Fruit fly (Drosophila melanogaster): Measurements from ENCODE around the gene Cpr11B.

Gene Cpr11B

dm6 chrX:12574666-12575202, 21.8 kb downstream of the Cpr11B start:
- TF ChIP-seq CG8159 (tag; optimal IDR thresholded peaks at IDR 0.05): peak; percentile 85
- peak; percentile 82 for TF ChIP-seq CG9948 (tag; optimal IDR thresholded peaks at IDR 0.05)
- TF ChIP-seq CG34367 (tag; optimal IDR thresholded peaks at IDR 0.05): peak; percentile 93
- peak; percentile 61 for TF ChIP-seq D1 (tag; optimal IDR thresholded peaks at IDR 0.05)
- TF ChIP-seq CG32121 (GFP tag; IDR thresholded peaks at IDR 0.05): peak; percentile 91
- TF ChIP-seq rn (GFP tag; IDR thresholded peaks at IDR 0.05): peak; percentile 76
- TF ChIP-seq CG8301 (tag; optimal IDR thresholded peaks at IDR 0.05): peak; percentile 81
- TF ChIP-seq Pif1A (GFP tag; optimal IDR thresholded peaks at IDR 0.05): peak; percentile 89
- TF ChIP-seq Ets98B (GFP tag; IDR thresholded peaks at IDR 0.05): peak; percentile 91
- TF ChIP-seq CG12605 (GFP tag; IDR thresholded peaks at IDR 0.05): peak; percentile 96
- peak; percentile 95 for TF ChIP-seq CG4496 (GFP tag; IDR thresholded peaks at IDR 0.05)
- peak; percentile 85 for TF ChIP-seq EcR (GFP tag; optimal IDR thresholded peaks at IDR 0.05)
- TF ChIP-seq CG14655 (GFP tag; optimal IDR thresholded peaks at IDR 0.05): peak; percentile 87
- peak; percentile 82 for TF ChIP-seq CG17806 (tag; optimal IDR thresholded peaks at IDR 0.05)
- TF ChIP-seq Pif1B (GFP tag; optimal IDR thresholded peaks at IDR 0.05): peak; percentile 92
- peak; percentile 91 for TF ChIP-seq fd96Ca (GFP tag; IDR thresholded peaks at IDR 0.05)
- peak; percentile 88 for TF ChIP-seq CG15710 (tag; optimal IDR thresholded peaks at IDR 0.05)
- TF ChIP-seq Snoo (tag; optimal IDR thresholded peaks at IDR 0.05): peak; percentile 78
- TF ChIP-seq CG13204 (GFP tag; optimal IDR thresholded peaks at IDR 0.05): peak; percentile 95
- no peak for TF ChIP-seq CG10348 (GFP tag; IDR thresholded peaks at IDR 0.05)
- TF ChIP-seq gl (tag; optimal IDR thresholded peaks at IDR 0.05): peak; percentile 98

- TF ChIP-seq CG32121 (GFP tag; IDR thresholded peaks at IDR 0.05) (no peak), CG12605 (GFP tag; IDR thresholded peaks at IDR 0.05) (no peak), CG17806 (tag; optimal IDR thresholded peaks at IDR 0.05) (peak; percentile 3), Ets98B (GFP tag; IDR thresholded peaks at IDR 0.05) (peak; percentile 7; the same call in 1 of the 2 replicates), CG9948 (tag; optimal IDR thresholded peaks at IDR 0.05) (peak; percentile 40), fd96Ca (GFP tag; IDR thresholded peaks at IDR 0.05) (peak; percentile 45; the same call in 1 of the 3 replicates), CG8301 (tag; optimal IDR thresholded peaks at IDR 0.05) (peak; percentile 14), CG8159 (tag; optimal IDR thresholded peaks at IDR 0.05) (peak; percentile 39), Pif1B (GFP tag; optimal IDR thresholded peaks at IDR 0.05) (no peak)
Measured at dm6 chrX:12575292-12575826, 22.4 kb downstream of the Cpr11B start.

- TF ChIP-seq CG8301 (tag; optimal IDR thresholded peaks at IDR 0.05) (peak; percentile 93), CG14655 (GFP tag; optimal IDR thresholded peaks at IDR 0.05) (peak; percentile 96), gl (tag; optimal IDR thresholded peaks at IDR 0.05) (peak; percentile 39), CG4496 (GFP tag; IDR thresholded peaks at IDR 0.05) (peak; percentile 91), CG12605 (GFP tag; IDR thresholded peaks at IDR 0.05) (peak; percentile 61; the same call in 1 of the 2 replicates), CG34367 (tag; optimal IDR thresholded peaks at IDR 0.05) (peak; percentile 86), CG15710 (tag; optimal IDR thresholded peaks at IDR 0.05) (peak; percentile 82), Pif1B (GFP tag; optimal IDR thresholded peaks at IDR 0.05) (peak; percentile 87), fd96Ca (GFP tag; IDR thresholded peaks at IDR 0.05) (peak; percentile 85), CG8159 (tag; optimal IDR thresholded peaks at IDR 0.05) (peak; percentile 88), CG10348 (GFP tag; IDR thresholded peaks at IDR 0.05) (peak; percentile 41; the same call in 1 of the 2 replicates), CG13204 (GFP tag; optimal IDR thresholded peaks at IDR 0.05) (peak; percentile 62), CG32121 (GFP tag; IDR thresholded peaks at IDR 0.05) (peak; percentile 87), CG9948 (tag; optimal IDR thresholded peaks at IDR 0.05) (peak; percentile 92), EcR (GFP tag; optimal IDR thresholded peaks at IDR 0.05) (peak; percentile 12), Ets98B (GFP tag; IDR thresholded peaks at IDR 0.05) (peak; percentile 77), D1 (tag; optimal IDR thresholded peaks at IDR 0.05) (peak; percentile 79), Pif1A (GFP tag; optimal IDR thresholded peaks at IDR 0.05) (peak; percentile 92), Snoo (tag; optimal IDR thresholded peaks at IDR 0.05) (peak; percentile 69), CG17806 (tag; optimal IDR thresholded peaks at IDR 0.05) (peak; percentile 86), rn (GFP tag; IDR thresholded peaks at IDR 0.05) (peak; percentile 72; the same call in 1 of the 2 replicates)
Measured at dm6 chrX:12575827-12576408, 23.0 kb downstream of the Cpr11B start.

DNA sequence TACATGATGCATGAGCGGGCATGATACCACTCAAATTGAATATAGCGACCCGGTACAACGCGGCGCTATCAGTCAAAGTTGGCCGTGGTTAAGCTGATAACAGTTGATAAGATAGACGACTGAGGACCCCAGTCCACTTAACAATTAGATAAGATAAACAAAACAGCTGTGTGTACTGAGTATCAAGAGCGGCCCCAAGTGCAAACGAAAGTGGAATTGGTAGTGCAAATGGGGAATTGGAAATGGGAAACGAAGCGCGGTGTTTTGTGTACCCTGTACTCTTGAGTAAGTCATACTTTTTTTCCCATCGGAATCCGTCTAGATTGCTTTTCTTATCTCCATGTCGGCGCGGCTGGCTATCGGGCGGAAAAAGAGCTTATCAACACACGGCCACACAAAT, 24.8 kb downstream of the Cpr11B start:
- TF ChIP-seq CG32121 (GFP tag; IDR thresholded peaks at IDR 0.05): no peak
- TF ChIP-seq CG13204 (GFP tag; optimal IDR thresholded peaks at IDR 0.05): no peak
- TF ChIP-seq EcR (GFP tag; optimal IDR thresholded peaks at IDR 0.05): peak; percentile 62
- TF ChIP-seq Ets98B (GFP tag; IDR thresholded peaks at IDR 0.05): no peak
- no peak for TF ChIP-seq CG10348 (GFP tag; IDR thresholded peaks at IDR 0.05)

DNA sequence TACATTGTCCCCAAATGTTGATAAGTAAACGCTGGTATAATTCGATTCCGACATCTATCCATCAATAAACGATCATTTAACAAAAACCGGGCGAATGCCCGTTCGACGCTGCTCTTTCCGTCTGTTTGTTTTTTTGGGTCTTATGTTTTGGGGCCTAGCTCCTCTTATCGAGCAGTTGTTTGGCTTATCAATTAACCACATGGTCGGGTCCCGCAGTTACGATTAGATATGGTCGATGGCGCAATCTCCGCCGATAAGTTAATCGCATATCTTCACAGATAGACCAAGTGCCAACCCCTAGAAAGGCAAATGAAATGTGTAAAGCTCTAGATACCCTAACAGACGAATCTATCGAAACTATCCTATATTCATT, 25.4 kb downstream of the Cpr11B start:
- TF ChIP-seq CG8159 (tag; optimal IDR thresholded peaks at IDR 0.05): no peak
- TF ChIP-seq CG17806 (tag; optimal IDR thresholded peaks at IDR 0.05): no peak
- no peak for TF ChIP-seq CG8301 (tag; optimal IDR thresholded peaks at IDR 0.05)
- TF ChIP-seq CG9948 (tag; optimal IDR thresholded peaks at IDR 0.05): no peak
- TF ChIP-seq CG4496 (GFP tag; IDR thresholded peaks at IDR 0.05): no peak
- TF ChIP-seq Pif1A (GFP tag; optimal IDR thresholded peaks at IDR 0.05): no peak
- no peak for TF ChIP-seq CG32121 (GFP tag; IDR thresholded peaks at IDR 0.05)
- no peak for TF ChIP-seq D1 (tag; optimal IDR thresholded peaks at IDR 0.05)
- no peak for TF ChIP-seq gl (tag; optimal IDR thresholded peaks at IDR 0.05)
- no peak for TF ChIP-seq CG13204 (GFP tag; optimal IDR thresholded peaks at IDR 0.05)
- no peak for TF ChIP-seq CG15710 (tag; optimal IDR thresholded peaks at IDR 0.05)
- no peak for TF ChIP-seq fd96Ca (GFP tag; IDR thresholded peaks at IDR 0.05)
- no peak for TF ChIP-seq Snoo (tag; optimal IDR thresholded peaks at IDR 0.05)
- TF ChIP-seq EcR (GFP tag; optimal IDR thresholded peaks at IDR 0.05): no peak
- no peak for TF ChIP-seq CG12605 (GFP tag; IDR thresholded peaks at IDR 0.05)
- TF ChIP-seq Pif1B (GFP tag; optimal IDR thresholded peaks at IDR 0.05): no peak
- no peak for TF ChIP-seq Ets98B (GFP tag; IDR thresholded peaks at IDR 0.05)
- no peak for TF ChIP-seq CG34367 (tag; optimal IDR thresholded peaks at IDR 0.05)
- no peak for TF ChIP-seq rn (GFP tag; IDR thresholded peaks at IDR 0.05)

All from whole organism, pupa.